Fruit fly (Drosophila melanogaster) whole organism, embryonic: ENCODE data around the gene Pph13.

Experiments
- Bgb ChIP-seq: fragments of 200-800 bp; sonication (Bioruptor generic); IDR thresholded peaks from 2 replicates; pipeline ENCODE4 v1.3.6; 2022; ENCODE audit warnings: missing biosample characterization, missing genetic modification characterization; ENCODE audit not compliant: partially characterized antibody
- Blimp-1 ChIP-seq: fragments of 200-800 bp; sonication (Bioruptor generic); optimal IDR thresholded peaks from 3 replicates; lab custom pipeline; 2018; ENCODE audit warnings: missing biosample characterization, missing genetic modification characterization, mild to moderate bottlenecking, moderate library complexity, missing genetic modification reagents
- CG11504 ChIP-seq: fragments of 200-800 bp; sonication (Bioruptor generic); optimal IDR thresholded peaks from 3 replicates; lab custom pipeline; 2019; ENCODE audit warnings: missing biosample characterization, mild to moderate bottlenecking, missing genetic modification characterization, moderate library complexity
- CG11560 ChIP-seq: fragments of 200-800 bp; sonication (Bioruptor generic); IDR thresholded peaks from 3 replicates; pipeline ENCODE4 v1.3.6; 2022; ENCODE audit warnings: missing biosample characterization, missing genetic modification characterization
- CG13287 ChIP-seq: fragments of 200-800 bp; sonication (Bioruptor generic); IDR thresholded peaks from 2 replicates; pipeline ENCODE4 v1.3.6; 2022; ENCODE audit warnings: missing biosample characterization, missing genetic modification characterization; ENCODE audit not compliant: partially characterized antibody
- CG15479 ChIP-seq: fragments of 200-800 bp; sonication (Bioruptor generic); optimal IDR thresholded peaks from 3 replicates; lab custom pipeline; 2019; ENCODE audit warnings: missing biosample characterization, mild to moderate bottlenecking, missing genetic modification characterization, moderate library complexity
- CG15514 ChIP-seq: fragments of 200-800 bp; sonication (Bioruptor generic); optimal IDR thresholded peaks from 3 replicates; lab custom pipeline; 2017; ENCODE audit warnings: missing biosample characterization, missing genetic modification characterization, mild to moderate bottlenecking, moderate library complexity, missing genetic modification reagents
- CG1832 ChIP-seq: fragments of 200-800 bp; sonication (Bioruptor generic); optimal IDR thresholded peaks from 2 replicates; lab custom pipeline; 2017; ENCODE audit warnings: missing biosample characterization, mild to moderate bottlenecking, missing genetic modification characterization, inconsistent platforms
- CG18619 ChIP-seq: fragments of 200-800 bp; sonication (Bioruptor generic); optimal IDR thresholded peaks from 3 replicates; lab custom pipeline; 2017; ENCODE audit warnings: missing biosample characterization, mild to moderate bottlenecking, missing genetic modification characterization
- CG2116 ChIP-seq: fragments of 200-800 bp; sonication (Bioruptor generic); optimal IDR thresholded peaks from 3 replicates; lab custom pipeline; 2018; ENCODE audit warnings: missing biosample characterization, mild to moderate bottlenecking, missing genetic modification characterization
- CG2120 ChIP-seq: fragments of 200-800 bp; sonication (Bioruptor generic); optimal IDR thresholded peaks from 3 replicates; lab custom pipeline; 2016; ENCODE audit warnings: missing biosample characterization, missing genetic modification characterization
- CG2712 ChIP-seq: fragments of 200-800 bp; optimal IDR thresholded peaks from 3 replicates; lab custom pipeline; 2019; ENCODE audit warnings: missing biosample characterization, mild to moderate bottlenecking, missing genetic modification characterization, moderate library complexity
- CG30020 ChIP-seq: fragments of 200-800 bp; optimal IDR thresholded peaks from 2 replicates; lab custom pipeline; 2019; ENCODE audit warnings: missing biosample characterization, mild to moderate bottlenecking, missing genetic modification characterization, moderate library complexity
- CG3281 ChIP-seq: fragments of 200-800 bp; sonication (Bioruptor generic); optimal IDR thresholded peaks from 3 replicates; lab custom pipeline; 2017; ENCODE audit warnings: missing biosample characterization, mild to moderate bottlenecking, missing genetic modification characterization
- CG33213 ChIP-seq: fragments of 200-800 bp; sonication (Bioruptor generic); optimal IDR thresholded peaks from 3 replicates; lab custom pipeline; 2016; ENCODE audit warnings: missing biosample characterization, missing genetic modification characterization
- CG4617 ChIP-seq: fragments of 200-800 bp; sonication (Bioruptor generic); optimal IDR thresholded peaks from 3 replicates; lab custom pipeline; 2016; ENCODE audit warnings: missing biosample characterization, missing genetic modification characterization, borderline replicate concordance
- CG6791 ChIP-seq: fragments of 200-800 bp; sonication (Bioruptor generic); IDR thresholded peaks from 3 replicates; pipeline ENCODE4 v1.3.6; 2022; ENCODE audit warnings: missing biosample characterization, missing genetic modification characterization; ENCODE audit not compliant: partially characterized antibody
- CG7372 ChIP-seq: fragments of 200-800 bp; sonication (Bioruptor generic); IDR thresholded peaks from 2 replicates; pipeline ENCODE4 v1.3.6; 2022; ENCODE audit warnings: missing biosample characterization, missing genetic modification characterization
- Camta ChIP-seq: fragments of 200-800 bp; sonication (Bioruptor generic); optimal IDR thresholded peaks from 2 replicates; lab custom pipeline; 2016; ENCODE audit warnings: missing biosample characterization, missing genetic modification characterization
- CoRest ChIP-seq: fragments of 200-800 bp; sonication (Bioruptor generic); optimal IDR thresholded peaks from 3 replicates; lab custom pipeline; 2018; ENCODE audit warnings: missing biosample characterization, mild to moderate bottlenecking, missing genetic modification characterization, moderate library complexity
- Doc3 ChIP-seq: fragments of 200-800 bp; sonication (Bioruptor generic); IDR thresholded peaks from 3 replicates; pipeline ENCODE4 v1.3.6; 2022; ENCODE audit warnings: missing biosample characterization, missing genetic modification characterization; ENCODE audit not compliant: partially characterized antibody
- H2.0 ChIP-seq: fragments of 200-800 bp; sonication (Bioruptor generic); IDR thresholded peaks from 2 replicates; pipeline ENCODE4 v1.3.6; 2022; ENCODE audit warnings: missing biosample characterization, missing genetic modification characterization
- HLH4C ChIP-seq: fragments of 200-800 bp; sonication (Bioruptor generic); IDR thresholded peaks from 3 replicates; pipeline ENCODE4 v1.3.6; 2022; ENCODE audit warnings: missing biosample characterization, missing genetic modification characterization; ENCODE audit not compliant: partially characterized antibody
- Hand ChIP-seq: fragments of 200-800 bp; sonication (Bioruptor generic); optimal IDR thresholded peaks from 2 replicates; lab custom pipeline; 2017; ENCODE audit warnings: mild to moderate bottlenecking, missing biosample characterization, missing genetic modification reagents, missing genetic modification characterization
- HmgZ ChIP-seq: fragments of 200-800 bp; sonication (Bioruptor generic); optimal IDR thresholded peaks from 2 replicates; lab custom pipeline; 2018; ENCODE audit warnings: missing biosample characterization, mild to moderate bottlenecking, missing genetic modification characterization
- Lhr ChIP-seq: fragments of 200-800 bp; sonication (Bioruptor generic); optimal IDR thresholded peaks from 3 replicates; lab custom pipeline; 2017; ENCODE audit warnings: mild to moderate bottlenecking, missing biosample characterization, missing genetic modification reagents, missing genetic modification characterization
- Med ChIP-seq: fragments of 200-800 bp; sonication (Bioruptor generic); peaks from one replicate; lab custom pipeline; 2016; ENCODE audit warnings: missing biosample characterization, missing genetic modification characterization, mild to moderate bottlenecking, inconsistent platforms, moderate library complexity
- PHDP ChIP-seq: fragments of 200-800 bp; sonication (Bioruptor generic); optimal IDR thresholded peaks from 3 replicates; lab custom pipeline; 2018; ENCODE audit warnings: missing biosample characterization, mild to moderate bottlenecking, missing genetic modification characterization, moderate library complexity
- Sin3A ChIP-seq: fragments of >200 bp; optimal IDR thresholded peaks from 2 replicates; lab custom pipeline; 2018
- Usf ChIP-seq: fragments of 200-800 bp; sonication (Bioruptor generic); optimal IDR thresholded peaks from 2 replicates; lab custom pipeline; 2017; ENCODE audit warnings: missing genotype, missing biosample characterization, missing genetic modification characterization
- YL-1 ChIP-seq: fragments of 200-800 bp; sonication (Bioruptor generic); optimal IDR thresholded peaks from 3 replicates; lab custom pipeline; 2017; ENCODE audit warnings: missing biosample characterization, mild to moderate bottlenecking, missing genetic modification characterization
- amos ChIP-seq: fragments of 200-800 bp; sonication (Bioruptor generic); IDR thresholded peaks from 2 replicates; pipeline ENCODE4 v1.3.6; 2022; ENCODE audit warnings: missing biosample characterization, missing genetic modification characterization; ENCODE audit not compliant: partially characterized antibody
- bbx ChIP-seq: fragments of 200-800 bp; sonication (Bioruptor generic); IDR thresholded peaks from 2 replicates; pipeline ENCODE4 v1.3.6; 2022; ENCODE audit warnings: missing biosample characterization, missing genetic modification characterization; ENCODE audit not compliant: partially characterized antibody
- br ChIP-seq: fragments of >200 bp; optimal IDR thresholded peaks from 2 replicates; lab custom pipeline; 2017
- cg ChIP-seq: fragments of 200-800 bp; sonication (Bioruptor generic); optimal IDR thresholded peaks from 3 replicates; lab custom pipeline; 2019; ENCODE audit warnings: missing biosample characterization, mild to moderate bottlenecking, missing genetic modification characterization, moderate library complexity
- jigr1 ChIP-seq: fragments of 200-800 bp; sonication (Bioruptor generic); IDR thresholded peaks from 3 replicates; pipeline ENCODE4 v1.3.6; 2022; ENCODE audit warnings: missing biosample characterization, missing genetic modification characterization
- lab ChIP-seq: fragments of 200-800 bp; sonication (Bioruptor generic); optimal IDR thresholded peaks from 3 replicates; lab custom pipeline; 2017; ENCODE audit warnings: missing biosample characterization, missing genetic modification characterization, mild to moderate bottlenecking, moderate library complexity, missing genetic modification reagents
- nerfin-1 ChIP-seq: fragments of 200-800 bp; sonication (Bioruptor generic); optimal IDR thresholded peaks from 3 replicates; lab custom pipeline; 2019; ENCODE audit warnings: missing biosample characterization, mild to moderate bottlenecking, missing genetic modification characterization, moderate library complexity
- phol ChIP-seq: fragments of 200-800 bp; sonication (Bioruptor generic); optimal IDR thresholded peaks from 3 replicates; lab custom pipeline; 2018; ENCODE audit warnings: missing biosample characterization, mild to moderate bottlenecking, missing genetic modification characterization, moderate library complexity
- row ChIP-seq: fragments of 200-800 bp; sonication (Bioruptor generic); IDR thresholded peaks from 3 replicates; pipeline ENCODE4 v1.3.6; 2022; ENCODE audit warnings: missing biosample characterization, missing genetic modification characterization
- sima ChIP-seq: fragments of 200-800 bp; sonication (Bioruptor generic); optimal IDR thresholded peaks from 2 replicates; lab custom pipeline; 2016; ENCODE audit warnings: missing biosample characterization, missing genetic modification characterization
- slou ChIP-seq: fragments of 200-800 bp; sonication (Bioruptor generic); optimal IDR thresholded peaks from 3 replicates; lab custom pipeline; 2016; ENCODE audit warnings: missing biosample characterization, missing genetic modification characterization
- sug ChIP-seq: fragments of 200-800 bp; optimal IDR thresholded peaks from 2 replicates; lab custom pipeline; 2019; ENCODE audit warnings: missing biosample characterization, mild to moderate bottlenecking, missing genetic modification characterization, moderate library complexity
- tgo ChIP-seq: fragments of 200-800 bp; sonication (Bioruptor generic); IDR thresholded peaks from 3 replicates; pipeline ENCODE4 v1.3.6; 2022; ENCODE audit warnings: missing biosample characterization, missing genetic modification characterization
- tna ChIP-seq: fragments of 200-800 bp; sonication (Bioruptor generic); IDR thresholded peaks from 2 replicates; pipeline ENCODE4 v1.3.6; 2022; ENCODE audit warnings: missing biosample characterization, missing genetic modification characterization; ENCODE audit not compliant: partially characterized antibody
- trem ChIP-seq: fragments of 200-800 bp; optimal IDR thresholded peaks from 3 replicates; lab custom pipeline; 2019; ENCODE audit warnings: missing biosample characterization, mild to moderate bottlenecking, missing genetic modification characterization, moderate library complexity
- unpg ChIP-seq: fragments of 200-800 bp; sonication (Bioruptor generic); optimal IDR thresholded peaks from 3 replicates; lab custom pipeline; 2018; ENCODE audit warnings: missing biosample characterization, mild to moderate bottlenecking, missing genetic modification characterization, moderate library complexity
- vnd ChIP-seq: fragments of 200-800 bp; sonication (Bioruptor generic); IDR thresholded peaks from 3 replicates; pipeline ENCODE4 v1.3.6; 2022; ENCODE audit warnings: missing biosample characterization, missing genetic modification characterization; ENCODE audit not compliant: partially characterized antibody

Pph13 gene

dm6 chr2L:542338-542967, 34.8 kb upstream of the Pph13 start, which contains the start of gene lwr:
Gene lwr, minus strand, starts transcription at chr2L:542580.
- no peak for TF ChIP-seq CG11504 (tag; lab: Kevin White, UChicago)
- TF ChIP-seq Bgb (GFP tag; lab: Robert Waterston, UW) = peak; percentile 55; the same call in 1 of the 2 replicates
- TF ChIP-seq CG1832 (GFP tag; lab: Kevin White, UChicago) = no peak
- peak; percentile 48 for TF ChIP-seq trem (tag; lab: Kevin White, UChicago)
- peak; percentile 6 for TF ChIP-seq PHDP (tag; lab: Kevin White, UChicago)
- TF ChIP-seq bbx (GFP tag; lab: Robert Waterston, UW) = peak; percentile 53; the same call in 1 of the 2 replicates
- peak; percentile 57 for TF ChIP-seq CG2116 (GFP tag; lab: Kevin White, UChicago)
- TF ChIP-seq Camta (GFP tag; lab: Kevin White, UChicago) = no peak
- peak; percentile 33; the same call in 1 of the 3 replicates for TF ChIP-seq HLH4C (GFP tag; lab: Robert Waterston, UW)
- peak; percentile 59 for TF ChIP-seq nerfin-1 (tag; lab: Kevin White, UChicago)
- TF ChIP-seq CG33213 = peak; percentile 2
- no peak for TF ChIP-seq CG3281 (GFP tag; lab: Kevin White, UChicago)
- TF ChIP-seq CG7372 = no peak
- TF ChIP-seq Doc3 (GFP tag; lab: Robert Waterston, UW) = peak; percentile 64
- no peak for TF ChIP-seq unpg (GFP tag; lab: Kevin White, UChicago)
- no peak for TF ChIP-seq CG15479 (GFP tag; lab: Kevin White, UChicago)
- TF ChIP-seq CG15514 = no peak
- TF ChIP-seq CG4617 (GFP tag; lab: Kevin White, UChicago) = peak; percentile 90
- TF ChIP-seq br (lab: Kevin White, UChicago) = no peak
- no peak for TF ChIP-seq Blimp-1 (GFP tag; lab: Kevin White, UChicago)
- TF ChIP-seq sug (tag; lab: Kevin White, UChicago) = peak; percentile 21
- peak; percentile 64 for TF ChIP-seq amos (GFP tag; lab: Robert Waterston, UW)
- no peak for TF ChIP-seq Usf (GFP tag; lab: Kevin White, UChicago)
- peak; percentile 73 for TF ChIP-seq CG13287 (GFP tag; lab: Robert Waterston, UW)
- peak; percentile 71 for TF ChIP-seq cg (GFP tag; lab: Kevin White, UChicago)
- no peak for TF ChIP-seq jigr1 (GFP tag; lab: Robert Waterston, UW)
- TF ChIP-seq slou (GFP tag; lab: Kevin White, UChicago) = no peak
- TF ChIP-seq CG2120 = peak; percentile 11
- TF ChIP-seq CG2712 (tag; lab: Kevin White, UChicago) = peak; percentile 14
- TF ChIP-seq Lhr = peak; percentile 50
- TF ChIP-seq lab (GFP tag; lab: Kevin White, UChicago) = no peak
- TF ChIP-seq sima (GFP tag; lab: Kevin White, UChicago) = no peak
- TF ChIP-seq YL-1 (GFP tag; lab: Kevin White, UChicago) = peak; percentile 83
- TF ChIP-seq tna (GFP tag; lab: Robert Waterston, UW) = 0 out of 2 replicates have a peak, but pooled peaks have one; percentile 28
- no peak for TF ChIP-seq CG6791 (GFP tag; lab: Robert Waterston, UW)
- no peak for TF ChIP-seq tgo (GFP tag; lab: Robert Waterston, UW)
- TF ChIP-seq Med (GFP tag; lab: Kevin White, UChicago) = peak; percentile 59
- TF ChIP-seq CG30020 (tag; lab: Kevin White, UChicago) = peak; percentile 38
- TF ChIP-seq Hand = no peak
- no peak for TF ChIP-seq CG18619 (GFP tag; lab: Kevin White, UChicago)
- TF ChIP-seq vnd (GFP tag; lab: Robert Waterston, UW) = 0 out of 3 replicates have a peak, but pooled peaks have one; percentile 40
- peak; percentile 40 for TF ChIP-seq phol (tag; lab: Kevin White, UChicago)
- peak; percentile 40 for TF ChIP-seq HmgZ (tag; lab: Kevin White, UChicago)
- TF ChIP-seq H2.0 = no peak
- peak; percentile 58 for TF ChIP-seq row (GFP tag; lab: Robert Waterston, UW)
- no peak for TF ChIP-seq CG11560 (tag; lab: Robert Waterston, UW)
- peak; percentile 61 for TF ChIP-seq Sin3A
- peak; percentile 15 for TF ChIP-seq CoRest (tag; lab: Kevin White, UChicago)
